Worm (Caenorhabditis elegans) whole organism, L4/young adult: ENCODE data around the gene ZK662.6.

Experiments
- W03F9.2 ChIP-seq: fragments of 150-350 bp; optimal IDR thresholded peaks from 2 replicates; lab custom pipeline; 2014; ENCODE audit warnings: missing biosample characterization, missing genetic modification characterization
- dao-5 ChIP-seq: sonication (generic microtip); optimal IDR thresholded peaks from 2 replicates; lab custom pipeline; 2016; ENCODE audit warnings: missing genotype, missing genetic modification characterization, moderate library complexity, missing compliant biosample characterization
- him-1 ChIP-seq: sonication (generic microtip); optimal IDR thresholded peaks from 2 replicates; lab custom pipeline; 2016; ENCODE audit warnings: missing genotype, missing genetic modification reagents, missing genetic modification characterization, missing compliant biosample characterization

DNA sequence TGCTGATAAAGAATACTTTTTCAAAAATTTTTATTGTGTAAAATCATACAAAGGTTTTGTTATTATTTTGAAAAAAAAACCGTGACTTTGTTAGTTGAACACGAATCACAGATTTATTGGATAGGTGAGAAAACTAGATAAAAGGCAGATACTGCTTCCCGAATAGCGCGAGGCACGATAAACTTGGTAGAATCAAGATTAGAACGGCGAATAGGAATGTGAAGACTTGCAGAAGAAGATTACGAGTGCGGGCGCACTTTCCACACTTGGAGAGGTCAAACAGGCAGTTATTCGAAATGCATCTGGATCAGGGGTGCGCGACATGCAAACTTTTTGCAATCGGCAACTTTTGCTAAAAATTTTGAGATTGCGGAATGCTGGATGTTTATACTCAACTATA, 5.2 kb upstream of the ZK662.6 start:
- TF ChIP-seq him-1 (tag; lab: Kevin White, UChicago): no peak
- TF ChIP-seq W03F9.2 (tag; lab: Kevin White, UChicago): no peak
- no peak for TF ChIP-seq dao-5 (tag; lab: Kevin White, UChicago)
